Fruit fly (Drosophila melanogaster) Kc167 (cell line): ENCODE results near the gene Plp.

Experiments
- Myc ChIP-seq: fragments of >200 bp; optimal IDR thresholded peaks from 2 replicates; lab custom pipeline; 2017; ENCODE audit warnings: missing external identifiers
- h ChIP-seq: fragments of >200 bp; optimal IDR thresholded peaks from 3 replicates; lab custom pipeline; 2018; ENCODE audit warnings: missing external identifiers
- psq ChIP-seq: fragments of >200 bp; optimal IDR thresholded peaks from 2 replicates; lab custom pipeline; 2017; ENCODE audit warnings: missing external identifiers

DNA sequence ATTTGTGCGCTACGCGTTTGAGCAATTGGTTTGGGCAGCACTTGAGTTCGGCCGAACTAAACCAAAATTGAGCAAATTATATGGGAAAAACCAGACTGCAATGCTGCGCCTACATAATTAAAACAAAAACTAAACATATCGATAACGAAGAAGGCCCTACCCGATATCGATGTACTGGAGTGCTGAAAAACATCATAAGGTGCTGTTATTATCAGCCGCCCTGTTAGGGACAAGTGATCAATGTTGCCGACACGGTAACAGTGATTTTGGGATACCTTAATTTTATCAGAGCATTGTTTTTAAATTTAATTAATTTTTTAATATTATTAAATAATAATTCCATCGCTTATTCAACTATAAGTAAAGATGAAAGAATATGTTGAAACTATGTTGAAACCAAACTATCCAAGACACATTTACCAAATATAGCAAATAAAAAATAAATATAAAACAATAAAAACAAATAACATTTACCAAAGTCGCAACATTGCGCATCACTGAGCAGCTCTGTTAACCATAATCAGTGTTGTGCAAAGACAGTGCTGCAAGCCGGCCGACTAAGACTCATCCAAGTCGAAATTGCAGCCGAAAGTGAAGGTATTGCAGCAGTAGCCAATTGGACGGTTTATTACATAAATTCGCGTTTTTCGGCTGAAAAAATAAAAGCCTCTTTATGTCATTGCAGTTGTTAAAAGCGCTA, at the start of gene Plp, which contains the start of the genes sstn and GlyRS:
- TF ChIP-seq h (lab: Kevin White, UChicago) (no peak), Myc (lab: Kevin White, UChicago) (no peak), psq (lab: Kevin White, UChicago) (no peak)
